Fruit fly (Drosophila melanogaster): ENCODE measurements around the gene Cand1.

- TF ChIP-seq CG14711 (tag; optimal IDR thresholded peaks at IDR 0.05) (peak; percentile 20), ovo (GFP tag; optimal IDR thresholded peaks at IDR 0.05) (no peak), pad (GFP tag; optimal IDR thresholded peaks at IDR 0.05) (no peak), CG33017 (tag; optimal IDR thresholded peaks at IDR 0.05) (peak; percentile 5), CG7101 (tag; optimal IDR thresholded peaks at IDR 0.05) (peak; percentile 40), CG1620 (GFP tag; optimal IDR thresholded peaks at IDR 0.05) (no peak), Crg-1 (GFP tag; optimal IDR thresholded peaks at IDR 0.05) (no peak), cic (GFP tag; optimal IDR thresholded peaks at IDR 0.05) (no peak), CG5204 (GFP tag; optimal IDR thresholded peaks at IDR 0.05) (no peak), Mnt (GFP tag; optimal IDR thresholded peaks at IDR 0.05) (peak; percentile 5), tj (GFP tag; optimal IDR thresholded peaks at IDR 0.05) (peak; percentile 11), Hr96 (GFP tag; optimal IDR thresholded peaks at IDR 0.05) (no peak), toe (GFP tag; optimal IDR thresholded peaks at IDR 0.05) (no peak)
These were observed 21.1 kb downstream of the Cand1 start, which contains the start of gene CG31715 for dm6 chr2L:10341405-10341804.
